Worm (Caenorhabditis elegans) whole organism, L1 larva: ENCODE data around the gene swsn-7.

Experiments used
- Y116A8C.19 ChIP-seq: sonication (generic microtip); optimal IDR thresholded peaks from 2 replicates; lab custom pipeline; 2016; ENCODE audit warnings: missing compliant biosample characterization, missing genetic modification characterization, borderline replicate concordance
- aly-2 ChIP-seq: fragments of 150-350 bp; optimal IDR thresholded peaks from 2 replicates; lab custom pipeline; 2014; ENCODE audit warnings: missing biosample characterization, missing genetic modification characterization
- ama-1 ChIP-seq: fragments of 150-350 bp; optimal IDR thresholded peaks from 2 replicates; lab custom pipeline; 2014
- blmp-1 ChIP-seq: fragments of 150-350 bp; optimal IDR thresholded peaks from 2 replicates; lab custom pipeline; 2014; ENCODE audit warnings: missing biosample characterization, missing genetic modification characterization
- ceh-63 ChIP-seq: fragments of 200-800 bp; sonication (Bioruptor generic); optimal IDR thresholded peaks from 2 replicates; lab custom pipeline; 2018; ENCODE audit warnings: mild to moderate bottlenecking, missing genetic modification characterization, missing compliant biosample characterization
- ceh-82 ChIP-seq, 3 experiments: fragments of 150-350 bp in 1 of 3; sonication (generic microtip) in 2 of 3; optimal IDR thresholded peaks; 2 replicates each; lab custom pipeline; 2014 to 2017; ENCODE audit warnings: missing biosample characterization in 3 of 3, missing genetic modification characterization in 3 of 3
- ceh-90 ChIP-seq: sonication (generic microtip); optimal IDR thresholded peaks from 2 replicates; lab custom pipeline; 2016; ENCODE audit warnings: missing genetic modification characterization, missing compliant biosample characterization
- dpl-1 ChIP-seq, 3 experiments: fragments of 150-350 bp in 2 of 3; sonication (generic microtip) in 1 of 3; optimal IDR thresholded peaks; 2 replicates each; lab custom pipeline; 2014 to 2017; ENCODE audit warnings: missing biosample characterization in 3 of 3, missing genetic modification characterization in 3 of 3, missing genetic modification reagents in 3 of 3
- efl-1 ChIP-seq, 4 experiments: fragments of 150-350 bp; optimal IDR thresholded peaks in 3 of 4; peaks in 1 of 4; 1 replicate in 1 of 4; 2 replicates in 3 of 4; lab custom pipeline; 2014; ENCODE audit warnings: missing biosample characterization in 2 of 4, missing genetic modification characterization in 2 of 4, missing genetic modification reagents in 2 of 4
- egl-27 ChIP-seq, 2 experiments: fragments of 150-350 bp in 1 of 2; sonication (generic microtip); optimal IDR thresholded peaks; 3 replicates each; lab custom pipeline; 2017 to 2018; ENCODE audit warnings: missing biosample characterization in 2 of 2, missing genetic modification characterization in 2 of 2, missing genetic modification reagents in 2 of 2
- elt-2 ChIP-seq: sonication (generic microtip); optimal IDR thresholded peaks from 2 replicates; lab custom pipeline; 2016; ENCODE audit warnings: missing genetic modification characterization, mild to moderate bottlenecking, inconsistent platforms, missing compliant biosample characterization, missing genetic modification reagents
- fkh-8 ChIP-seq: sonication (generic microtip); optimal IDR thresholded peaks from 2 replicates; lab custom pipeline; 2016; ENCODE audit warnings: mild to moderate bottlenecking, missing genetic modification characterization, missing compliant biosample characterization
- jun-1 ChIP-seq: fragments of 150-350 bp; optimal IDR thresholded peaks from 2 replicates; lab custom pipeline; 2014; ENCODE audit warnings: missing biosample characterization, missing genetic modification reagents, missing genetic modification characterization
- lin-14 ChIP-seq: fragments of 200-800 bp; sonication (Bioruptor generic); optimal IDR thresholded peaks from 2 replicates; lab custom pipeline; 2018; ENCODE audit warnings: mild to moderate bottlenecking, missing genetic modification characterization, moderate library complexity, missing compliant biosample characterization
- lin-35 ChIP-seq, 2 experiments: fragments of 150-350 bp; optimal IDR thresholded peaks; 2 replicates each; lab custom pipeline; 2014; ENCODE audit warnings: missing biosample characterization in 2 of 2, missing genetic modification characterization in 2 of 2, missing genetic modification reagents in 2 of 2
- lir-3 ChIP-seq: sonication (generic microtip); optimal IDR thresholded peaks from 2 replicates; lab custom pipeline; 2016; ENCODE audit warnings: mild to moderate bottlenecking, missing genetic modification characterization, moderate library complexity, missing compliant biosample characterization; ENCODE audit not compliant: poor library complexity
- mab-9 ChIP-seq: fragments of 200-800 bp; sonication (Bioruptor generic); IDR thresholded peaks from 2 replicates; pipeline ENCODE4 v1.3.6; 2022; ENCODE audit warnings: missing genetic modification reagents, missing genetic modification characterization, missing compliant biosample characterization
- mef-2 ChIP-seq: fragments of 150-350 bp; optimal IDR thresholded peaks from 2 replicates; lab custom pipeline; 2014; ENCODE audit warnings: missing biosample characterization, missing genetic modification characterization
- nhr-12 ChIP-seq: sonication (generic microtip); optimal IDR thresholded peaks from 2 replicates; lab custom pipeline; 2017; ENCODE audit warnings: missing biosample characterization, missing genetic modification characterization
- nhr-47 ChIP-seq: sonication (generic microtip); optimal IDR thresholded peaks from 2 replicates; lab custom pipeline; 2016; ENCODE audit warnings: mild to moderate bottlenecking, missing genetic modification characterization, moderate library complexity, missing compliant biosample characterization
- nhr-71 ChIP-seq: sonication (generic microtip); optimal IDR thresholded peaks from 2 replicates; lab custom pipeline; 2016; ENCODE audit warnings: mild to moderate bottlenecking, missing genetic modification characterization, moderate library complexity, missing compliant biosample characterization
- nhr-77 ChIP-seq: fragments of 150-350 bp; optimal IDR thresholded peaks from 2 replicates; lab custom pipeline; 2014; ENCODE audit warnings: missing biosample characterization, missing genetic modification characterization
- nhr-84 ChIP-seq: sonication (generic microtip); optimal IDR thresholded peaks from 2 replicates; lab custom pipeline; 2017; ENCODE audit warnings: missing biosample characterization, missing genetic modification characterization
- pqm-1 ChIP-seq: sonication (generic microtip); optimal IDR thresholded peaks from 3 replicates; lab custom pipeline; 2017; ENCODE audit warnings: missing biosample characterization, missing genetic modification characterization
- rnt-1 ChIP-seq: sonication (generic microtip); optimal IDR thresholded peaks from 2 replicates; lab custom pipeline; 2016; ENCODE audit warnings: mild to moderate bottlenecking, missing genetic modification characterization, moderate library complexity, missing compliant biosample characterization
- snpc-4 ChIP-seq: fragments of 150-350 bp; optimal IDR thresholded peaks from 2 replicates; lab custom pipeline; 2014; ENCODE audit warnings: missing biosample characterization, missing genetic modification characterization
- snu-23 ChIP-seq: sonication (generic microtip); optimal IDR thresholded peaks from 2 replicates; lab custom pipeline; 2016; ENCODE audit warnings: missing genetic modification characterization, missing compliant biosample characterization
- sup-37 ChIP-seq: fragments of 200-800 bp; sonication (Bioruptor generic); optimal IDR thresholded peaks from 2 replicates; lab custom pipeline; 2018; ENCODE audit warnings: mild to moderate bottlenecking, missing genetic modification characterization, missing compliant biosample characterization
- swsn-7 ChIP-seq: sonication (generic microtip); optimal IDR thresholded peaks from 2 replicates; lab custom pipeline; 2016; ENCODE audit warnings: missing genetic modification characterization, missing compliant biosample characterization
- unc-62 ChIP-seq: fragments of 150-350 bp; optimal IDR thresholded peaks from 2 replicates; lab custom pipeline; 2014; ENCODE audit warnings: missing biosample characterization, missing genetic modification reagents, missing genetic modification characterization
- unc-86 ChIP-seq: sonication (generic microtip); optimal IDR thresholded peaks from 2 replicates; lab custom pipeline; 2016; ENCODE audit warnings: missing genetic modification characterization, missing compliant biosample characterization
- unc-98 ChIP-seq: fragments of 200-800 bp; sonication (Bioruptor generic); IDR thresholded peaks from 2 replicates; pipeline ENCODE4 v1.3.6; 2022; ENCODE audit warnings: missing genetic modification characterization, missing compliant biosample characterization
- zag-1 ChIP-seq: fragments of 150-350 bp; optimal IDR thresholded peaks from 2 replicates; lab custom pipeline; 2014; ENCODE audit warnings: missing biosample characterization, missing genetic modification characterization
- zip-4 ChIP-seq: fragments of 200-800 bp; sonication (Bioruptor generic); optimal IDR thresholded peaks from 2 replicates; lab custom pipeline; 2018; ENCODE audit warnings: mild to moderate bottlenecking, missing genetic modification characterization, moderate library complexity, missing compliant biosample characterization

The swsn-7 gene

ce11 chrII:7976308-7976707, 51.3 kb downstream of the swsn-7 start, which contains the start of gene DH11.5:
Gene DH11.5, plus strand, starts transcription at chrII:7976608.
- TF ChIP-seq rnt-1 (tag; lab: Kevin White, UChicago) = no peak
- TF ChIP-seq ceh-63 (GFP tag; lab: Kevin White, UChicago) = no peak
- no peak for TF ChIP-seq nhr-77 (tag; lab: Kevin White, UChicago)
- no peak for TF ChIP-seq dpl-1 (GFP tag; optimal IDR thresholded peaks at IDR 0.05; lab: Kevin White, UChicago)
- no peak for TF ChIP-seq snpc-4 (tag; lab: Kevin White, UChicago)
- TF ChIP-seq sup-37 (GFP tag; lab: Kevin White, UChicago) = no peak
- TF ChIP-seq elt-2 (tag; lab: Kevin White, UChicago) = no peak
- no peak for TF ChIP-seq zag-1 (tag; lab: Kevin White, UChicago)
- no peak for TF ChIP-seq zip-4 (GFP tag; lab: Kevin White, UChicago)
- TF ChIP-seq egl-27 (tag; optimal IDR thresholded peaks at IDR 0.05; lab: Kevin White, UChicago) = no peak
- no peak for TF ChIP-seq lir-3 (tag; lab: Kevin White, UChicago)
- TF ChIP-seq fkh-8 (tag; lab: Kevin White, UChicago) = no peak
- no peak for TF ChIP-seq swsn-7 (tag; lab: Kevin White, UChicago)
- TF ChIP-seq efl-1 (optimal IDR thresholded peaks at IDR 0.05; lab: Kevin White, UChicago) = no peak
- no peak for TF ChIP-seq efl-1 (GFP tag; optimal IDR thresholded peaks at IDR 0.05 in 1 of 2; lab: Kevin White, UChicago)
- no peak for TF ChIP-seq nhr-71

ce11 chrII:7974189-7974823, 53.3 kb downstream of the swsn-7 start:
- TF ChIP-seq nhr-84 (tag; lab: Kevin White, UChicago) (no peak), efl-1 (optimal IDR thresholded peaks at IDR 0.05; lab: Kevin White, UChicago) (no peak), efl-1 (GFP tag; optimal IDR thresholded peaks at IDR 0.05 in 1 of 2; lab: Kevin White, UChicago) (peak in 1 of 2 experiments; percentile 71), lin-35 (GFP tag; optimal IDR thresholded peaks at IDR 0.05; lab: Kevin White, UChicago) (no peak), Y116A8C.19 (tag; lab: Kevin White, UChicago) (no peak), sup-37 (GFP tag; lab: Kevin White, UChicago) (no peak), ceh-82 (tag; optimal IDR thresholded peaks at IDR 0.05; lab: Kevin White, UChicago) (no peak), mef-2 (tag; lab: Kevin White, UChicago) (no peak), ceh-90 (tag; lab: Kevin White, UChicago) (no peak), nhr-12 (no peak), ama-1 (lab: Kevin White, UChicago) (no peak), unc-98 (GFP tag; lab: Robert Waterston, UW) (no peak), nhr-71 (peak; percentile 22), ceh-63 (GFP tag; lab: Kevin White, UChicago) (no peak), mab-9 (GFP tag; lab: Robert Waterston, UW) (no peak), nhr-47 (no peak), pqm-1 (tag; lab: Kevin White, UChicago) (no peak), jun-1 (tag; lab: Kevin White, UChicago) (no peak), lin-14 (GFP tag; lab: Kevin White, UChicago) (peak; percentile 60), zag-1 (tag; lab: Kevin White, UChicago) (no peak), aly-2 (tag; lab: Kevin White, UChicago) (no peak), snu-23 (GFP tag; lab: Kevin White, UChicago) (no peak), blmp-1 (no peak), unc-86 (tag; lab: Kevin White, UChicago) (peak; percentile 7), egl-27 (tag; optimal IDR thresholded peaks at IDR 0.05; lab: Kevin White, UChicago) (no peak), unc-62 (no peak)
